Worm (Caenorhabditis elegans) whole organism, mixed stage, embryonic: ENCODE data around the gene F59A1.15.

Experiments used
- ceh-83 ChIP-seq: fragments of 200-800 bp; sonication (Bioruptor generic); optimal IDR thresholded peaks from 2 replicates; lab custom pipeline; 2018; ENCODE audit warnings: mild to moderate bottlenecking, missing genetic modification characterization, missing compliant biosample characterization
- lsy-2 ChIP-seq: fragments of 150-350 bp; optimal IDR thresholded peaks from 2 replicates; lab custom pipeline; 2014; ENCODE audit warnings: missing biosample characterization, missing genetic modification characterization
- nhr-237 ChIP-seq: fragments of 150-350 bp; optimal IDR thresholded peaks from 2 replicates; lab custom pipeline; 2014; ENCODE audit warnings: missing biosample characterization, missing genetic modification characterization
- nhr-28 ChIP-seq: fragments of 150-350 bp; optimal IDR thresholded peaks from 2 replicates; lab custom pipeline; 2014; ENCODE audit warnings: missing biosample characterization, missing genetic modification characterization
- nhr-76 ChIP-seq: sonication (generic microtip); optimal IDR thresholded peaks from 2 replicates; lab custom pipeline; 2017; ENCODE audit warnings: missing biosample characterization, missing genetic modification characterization
- tbx-8 ChIP-seq: fragments of 200-800 bp; sonication (Bioruptor generic); optimal IDR thresholded peaks from 2 replicates; lab custom pipeline; 2018; ENCODE audit warnings: mild to moderate bottlenecking, missing genetic modification characterization, moderate library complexity, missing compliant biosample characterization

ce11 chrV:17706217-17706806, 22.6 kb upstream of the F59A1.15 start:
- TF ChIP-seq lsy-2 (tag; lab: Kevin White, UChicago) (no peak), nhr-28 (tag; lab: Kevin White, UChicago) (no peak), nhr-76 (tag; lab: Kevin White, UChicago) (no peak), nhr-237 (no peak), ceh-83 (GFP tag; lab: Kevin White, UChicago) (no peak), tbx-8 (GFP tag; lab: Kevin White, UChicago) (no peak)
